Worm (Caenorhabditis elegans): ENCODE results near the gene C27F2.10.
A peak's percentile ranks its signal among the peaks of the same experiment; 100 is the strongest.

Gene C27F2.10

ce11 chrIII:4965271-4965670 lies 21.4 kb downstream of the C27F2.10 start, which contains the start of gene nca-2:
Gene nca-2, plus strand, starts transcription at chrIII:4965571.
- no peak for TF ChIP-seq unc-62 (GFP tag; optimal IDR thresholded peaks at IDR 0.05)
- no peak for TF ChIP-seq sptf-1 (tag; optimal IDR thresholded peaks at IDR 0.05)
- no peak for TF ChIP-seq nhr-12 (tag; optimal IDR thresholded peaks at IDR 0.05)
- TF ChIP-seq ces-1 (GFP tag; optimal IDR thresholded peaks at IDR 0.05), result no peak
- no peak for TF ChIP-seq lin-13 (tag; optimal IDR thresholded peaks at IDR 0.05)
- no peak for TF ChIP-seq ceh-43 (GFP tag; optimal IDR thresholded peaks at IDR 0.05)
- TF ChIP-seq ztf-11 (tag; optimal IDR thresholded peaks at IDR 0.05), result no peak
- no peak for TF ChIP-seq lsy-2 (tag; optimal IDR thresholded peaks at IDR 0.05)
- TF ChIP-seq nhr-76 (tag; optimal IDR thresholded peaks at IDR 0.05), result no peak
- no peak for TF ChIP-seq sem-2 (GFP tag; optimal IDR thresholded peaks at IDR 0.05)
- TF ChIP-seq snpc-4 (tag; optimal IDR thresholded peaks at IDR 0.05), result no peak
- no peak for TF ChIP-seq ham-2 (GFP tag; optimal IDR thresholded peaks at IDR 0.05)

- TF ChIP-seq ceh-39 (tag; optimal IDR thresholded peaks at IDR 0.05) (peak; percentile 62), drap-1 (GFP tag; optimal IDR thresholded peaks at IDR 0.05) (peak; percentile 25), lsy-2 (tag; optimal IDR thresholded peaks at IDR 0.05) (peak; percentile 80), ceh-83 (GFP tag; optimal IDR thresholded peaks at IDR 0.05) (peak; percentile 63), ceh-43 (GFP tag; optimal IDR thresholded peaks at IDR 0.05) (peak; percentile 22), bed-3 (GFP tag; optimal IDR thresholded peaks at IDR 0.05) (no peak), hlh-1 (tag; optimal IDR thresholded peaks at IDR 0.05) (peak; percentile 3), sptf-1 (tag; optimal IDR thresholded peaks at IDR 0.05) (peak; percentile 76), nhr-76 (tag; optimal IDR thresholded peaks at IDR 0.05) (no peak), nhr-2 (tag; optimal IDR thresholded peaks at IDR 0.05) (peak; percentile 16), unc-120 (tag; optimal IDR thresholded peaks at IDR 0.05; ENCODE audit: poor library complexity, severe bottlenecking) (peak; percentile 1), sem-2 (GFP tag; optimal IDR thresholded peaks at IDR 0.05) (no peak), cnd-1 (tag; optimal IDR thresholded peaks at IDR 0.05) (peak; percentile 12), zip-8 (tag; optimal IDR thresholded peaks at IDR 0.05) (no peak), lin-13 (tag; optimal IDR thresholded peaks at IDR 0.05) (peak; percentile 71), mep-1 (tag; optimal IDR thresholded peaks at IDR 0.05) (peak; percentile 88), nhr-12 (tag; optimal IDR thresholded peaks at IDR 0.05) (no peak), mls-2 (tag; optimal IDR thresholded peaks at IDR 0.05) (peak; percentile 24), ces-1 (GFP tag; optimal IDR thresholded peaks at IDR 0.05) (peak; percentile 73), M03D4.4 (tag; optimal IDR thresholded peaks at IDR 0.05) (peak; percentile 52), nhr-237 (tag; optimal IDR thresholded peaks at IDR 0.05) (peak; percentile 73), unc-39 (tag; optimal IDR thresholded peaks at IDR 0.05) (no peak)
These were observed 23.8 kb downstream of the C27F2.10 start, which contains the start of gene C27F2.9 for ce11 chrIII:4962886-4963285. Gene C27F2.9, minus strand, starts transcription at chrIII:4963044.

DNA sequence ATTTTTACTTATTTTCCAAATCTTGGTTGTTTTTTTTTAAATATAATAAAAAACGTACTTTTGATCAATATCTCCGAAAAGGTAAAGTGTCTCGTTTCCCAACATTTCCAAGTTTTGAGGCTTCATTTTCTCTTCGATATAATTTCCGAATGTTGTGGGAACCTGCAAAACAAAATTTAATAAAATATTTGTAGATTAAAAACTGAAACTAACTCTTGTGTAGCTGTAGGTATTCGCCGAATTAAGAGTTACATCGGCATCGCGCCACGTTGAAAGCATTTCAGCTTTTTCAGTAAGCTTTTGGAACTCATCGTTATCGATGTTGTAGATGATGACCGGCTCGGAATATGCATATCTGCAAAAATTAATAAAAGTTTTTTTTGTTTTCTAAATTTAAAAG lies 24.3 kb downstream of the C27F2.10 start, which contains the start of gene vps-22:
Gene vps-22 (minus strand): TSS at position 101 of the 400 bp plus-strand sequence.
- TF ChIP-seq nhr-2 (tag; optimal IDR thresholded peaks at IDR 0.05) (no peak), snpc-4 (tag; optimal IDR thresholded peaks at IDR 0.05) (no peak), nhr-12 (tag; optimal IDR thresholded peaks at IDR 0.05) (no peak), ceh-83 (GFP tag; optimal IDR thresholded peaks at IDR 0.05) (no peak), lin-32 (GFP tag; optimal IDR thresholded peaks at IDR 0.05) (no peak), mep-1 (tag; optimal IDR thresholded peaks at IDR 0.05) (no peak), pha-4 (tag; optimal IDR thresholded peaks at IDR 0.05) (no peak), nhr-76 (tag; optimal IDR thresholded peaks at IDR 0.05) (no peak), unc-62 (GFP tag; optimal IDR thresholded peaks at IDR 0.05) (no peak), M03D4.4 (tag; optimal IDR thresholded peaks at IDR 0.05) (no peak), nhr-237 (tag; optimal IDR thresholded peaks at IDR 0.05) (no peak), elt-1 (tag; optimal IDR thresholded peaks at IDR 0.05; ENCODE audit: borderline replicate concordance, insufficient read depth) (no peak), ces-1 (GFP tag; optimal IDR thresholded peaks at IDR 0.05) (no peak), hlh-1 (tag; optimal IDR thresholded peaks at IDR 0.05) (no peak), lin-13 (tag; optimal IDR thresholded peaks at IDR 0.05) (no peak), sptf-1 (tag; optimal IDR thresholded peaks at IDR 0.05) (no peak), unc-39 (tag; optimal IDR thresholded peaks at IDR 0.05) (no peak), nhr-28 (tag; optimal IDR thresholded peaks at IDR 0.05) (no peak)

- TF ChIP-seq mls-2 (tag; optimal IDR thresholded peaks at IDR 0.05) (no peak), nhr-28 (tag; optimal IDR thresholded peaks at IDR 0.05) (no peak), unc-120 (tag; optimal IDR thresholded peaks at IDR 0.05; ENCODE audit: poor library complexity, severe bottlenecking) (no peak), lin-32 (GFP tag; optimal IDR thresholded peaks at IDR 0.05) (no peak), M03D4.4 (tag; optimal IDR thresholded peaks at IDR 0.05) (no peak), nhr-12 (tag; optimal IDR thresholded peaks at IDR 0.05) (no peak)
These were observed 25.4 kb downstream of the C27F2.10 start for ce11 chrIII:4961281-4961680.

DNA sequence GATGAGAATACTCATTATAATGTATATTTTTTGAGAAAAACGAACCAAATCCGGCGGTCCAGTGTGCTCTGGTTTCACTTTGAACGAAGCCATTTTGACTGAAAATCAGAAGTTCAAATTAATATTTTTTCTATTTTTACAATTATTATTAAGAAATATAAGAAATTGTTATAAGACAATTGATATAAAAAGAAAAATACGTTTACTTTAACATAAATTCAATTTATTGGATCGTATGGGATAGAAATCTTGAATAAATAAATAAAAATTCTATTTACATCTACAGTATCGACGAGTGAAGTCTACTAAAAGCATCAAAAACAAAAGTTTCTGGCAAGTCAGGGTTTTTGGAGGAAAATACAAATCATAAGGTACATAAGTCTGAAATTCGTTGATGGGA lies 26.5 kb downstream of the C27F2.10 start, which contains the start of gene C27F2.4:
Gene C27F2.4 (minus strand): TSS at position 101 of the 400 bp plus-strand sequence.
- TF ChIP-seq mab-5 (tag; optimal IDR thresholded peaks at IDR 0.05) (no peak), elt-1 (tag; optimal IDR thresholded peaks at IDR 0.05; ENCODE audit: borderline replicate concordance, insufficient read depth) (no peak), mep-1 (tag; optimal IDR thresholded peaks at IDR 0.05) (no peak), bed-3 (GFP tag; optimal IDR thresholded peaks at IDR 0.05) (no peak), zip-8 (tag; optimal IDR thresholded peaks at IDR 0.05) (no peak), nhr-12 (tag; optimal IDR thresholded peaks at IDR 0.05) (no peak), ces-1 (GFP tag; optimal IDR thresholded peaks at IDR 0.05) (no peak)

Data from whole organism, mixed stage, embryonic.